Fruit fly (Drosophila melanogaster) Kc167 (cell line): ENCODE results near the gene CG9626.

ENCODE experiments used
- Myc ChIP-seq: fragments of >200 bp; optimal IDR thresholded peaks from 2 replicates; lab custom pipeline; 2017; ENCODE audit warnings: missing external identifiers
- Sin3A ChIP-seq: fragments of >200 bp; optimal IDR thresholded peaks from 2 replicates; lab custom pipeline; 2018; ENCODE audit warnings: missing external identifiers
- h ChIP-seq: fragments of >200 bp; optimal IDR thresholded peaks from 3 replicates; lab custom pipeline; 2018; ENCODE audit warnings: missing external identifiers
- insv ChIP-seq: fragments of >200 bp; optimal IDR thresholded peaks from 3 replicates; lab custom pipeline; 2018; ENCODE audit warnings: missing external identifiers
- psq ChIP-seq: fragments of >200 bp; optimal IDR thresholded peaks from 2 replicates; lab custom pipeline; 2017; ENCODE audit warnings: missing external identifiers
- ttk ChIP-seq: sonication (Bioruptor generic); optimal IDR thresholded peaks from 2 replicates; lab custom pipeline; 2017; ENCODE audit warnings: missing external identifiers

Gene CG9626

dm6 chr3R:8287697-8288096, 13.1 kb downstream of the CG9626 start, which contains the start of gene Nazo:
Gene Nazo, plus strand, starts transcription at chr3R:8287876.
- TF ChIP-seq ttk (no peak), h (lab: Kevin White, UChicago) (no peak), Myc (no peak), psq (lab: Kevin White, UChicago) (no peak), insv (lab: Kevin White, UChicago) (no peak), Sin3A (lab: Kevin White, UChicago) (no peak)

dm6 chr3R:8285727-8286344, 14.9 kb downstream of the CG9626 start:
- TF ChIP-seq insv (lab: Kevin White, UChicago): no peak
- TF ChIP-seq Myc: no peak
- TF ChIP-seq ttk: no peak
- no peak for TF ChIP-seq h (lab: Kevin White, UChicago)
- no peak for TF ChIP-seq Sin3A (lab: Kevin White, UChicago)
- TF ChIP-seq psq (lab: Kevin White, UChicago): no peak

- no peak for TF ChIP-seq ttk
- no peak for TF ChIP-seq Myc
- TF ChIP-seq insv (lab: Kevin White, UChicago): no peak
- TF ChIP-seq psq (lab: Kevin White, UChicago): no peak
- no peak for TF ChIP-seq h (lab: Kevin White, UChicago)
- TF ChIP-seq Sin3A (lab: Kevin White, UChicago): no peak
These were observed 16.5 kb downstream of the CG9626 start for dm6 chr3R:8284234-8284633.

- TF ChIP-seq insv (lab: Kevin White, UChicago) (no peak), psq (lab: Kevin White, UChicago) (no peak), h (lab: Kevin White, UChicago) (no peak), Sin3A (lab: Kevin White, UChicago) (no peak), ttk (no peak), Myc (no peak)
These were observed 18.1 kb downstream of the CG9626 start for dm6 chr3R:8282727-8283126.

- TF ChIP-seq h (lab: Kevin White, UChicago) (no peak), Sin3A (lab: Kevin White, UChicago) (no peak), ttk (no peak), Myc (no peak), psq (lab: Kevin White, UChicago) (no peak), insv (lab: Kevin White, UChicago) (no peak)
These were observed 20.8 kb downstream of the CG9626 start for dm6 chr3R:8279970-8280369.

dm6 chr3R:8277494-8278293, 23.1 kb downstream of the CG9626 start, which contains the start of gene ato:
Gene ato, plus strand, starts transcription at chr3R:8278052.
- TF ChIP-seq Sin3A (lab: Kevin White, UChicago) (no peak), ttk (no peak), h (lab: Kevin White, UChicago) (no peak), Myc (no peak), insv (lab: Kevin White, UChicago) (no peak)

- no peak for TF ChIP-seq insv (lab: Kevin White, UChicago)
- TF ChIP-seq Myc: no peak
- TF ChIP-seq psq (lab: Kevin White, UChicago): no peak
- TF ChIP-seq h (lab: Kevin White, UChicago): no peak
- no peak for TF ChIP-seq Sin3A (lab: Kevin White, UChicago)
- no peak for TF ChIP-seq ttk
These were observed 25.7 kb downstream of the CG9626 start for dm6 chr3R:8275031-8275430.

dm6 chr3R:8272573-8273165, 28.1 kb downstream of the CG9626 start:
- TF ChIP-seq Myc (no peak), h (lab: Kevin White, UChicago) (no peak), Sin3A (lab: Kevin White, UChicago) (no peak), psq (lab: Kevin White, UChicago) (no peak), ttk (no peak), insv (lab: Kevin White, UChicago) (no peak)

dm6 chr3R:8269740-8270139, 31.0 kb downstream of the CG9626 start, which contains the start of gene CG9630:
Gene CG9630, minus strand, starts transcription at chr3R:8269896.
- no peak for TF ChIP-seq Sin3A (lab: Kevin White, UChicago)
- no peak for TF ChIP-seq ttk
- TF ChIP-seq insv (lab: Kevin White, UChicago): no peak
- no peak for TF ChIP-seq Myc
- no peak for TF ChIP-seq h (lab: Kevin White, UChicago)
- no peak for TF ChIP-seq psq (lab: Kevin White, UChicago)

dm6 chr3R:8264302-8265080, 36.3 kb downstream of the CG9626 start, which contains the start of the genes RPA1 and Mcm2:
Gene RPA1, minus strand, starts transcription at chr3R:8264451.
Gene Mcm2, plus strand, starts transcription at chr3R:8264970.
- TF ChIP-seq psq (lab: Kevin White, UChicago) (no peak), ttk (no peak), h (lab: Kevin White, UChicago) (no peak), Myc (no peak), Sin3A (lab: Kevin White, UChicago) (no peak), insv (lab: Kevin White, UChicago) (no peak)

dm6 chr3R:8261634-8262033, 39.1 kb downstream of the CG9626 start:
- no peak for TF ChIP-seq insv (lab: Kevin White, UChicago)
- TF ChIP-seq h (lab: Kevin White, UChicago): no peak
- TF ChIP-seq ttk: no peak
- TF ChIP-seq Sin3A (lab: Kevin White, UChicago): no peak
- no peak for TF ChIP-seq psq (lab: Kevin White, UChicago)
- TF ChIP-seq Myc: no peak
